Fruit fly (Drosophila melanogaster) whole organism, embryonic: Measurements from ENCODE around the gene CG3634.

Experiments used
- Abd-B ChIP-seq: fragments of 200-800 bp; sonication (Bioruptor generic); optimal IDR thresholded peaks from 2 replicates; lab custom pipeline; 2018; ENCODE audit warnings: missing biosample characterization, mild to moderate bottlenecking, missing genetic modification characterization, moderate library complexity
- Antp ChIP-seq: fragments of 200-800 bp; sonication (Bioruptor generic); optimal IDR thresholded peaks from 3 replicates; lab custom pipeline; 2016; ENCODE audit warnings: missing biosample characterization, missing genetic modification characterization
- CG11560 ChIP-seq: fragments of 200-800 bp; sonication (Bioruptor generic); IDR thresholded peaks from 3 replicates; pipeline ENCODE4 v1.3.6; 2022; ENCODE audit warnings: missing biosample characterization, missing genetic modification characterization
- CG11695 ChIP-seq: fragments of 200-800 bp; sonication (Bioruptor generic); IDR thresholded peaks from 3 replicates; pipeline ENCODE4 v1.3.6; 2022; ENCODE audit warnings: missing biosample characterization, missing genetic modification characterization
- CG14441 ChIP-seq: fragments of 200-800 bp; sonication (Bioruptor generic); IDR thresholded peaks from 2 replicates; pipeline ENCODE4 v1.3.6; 2022; ENCODE audit warnings: missing biosample characterization, missing genetic modification characterization
- CG15073 ChIP-seq: fragments of 200-800 bp; sonication (Bioruptor generic); optimal IDR thresholded peaks from 2 replicates; lab custom pipeline; 2016; ENCODE audit warnings: missing biosample characterization, missing genetic modification characterization
- CG1529 ChIP-seq: fragments of 200-800 bp; sonication (Bioruptor generic); optimal IDR thresholded peaks from 3 replicates; lab custom pipeline; 2018; ENCODE audit warnings: missing biosample characterization, missing genetic modification characterization
- CG15601 ChIP-seq: fragments of 200-800 bp; sonication (Bioruptor generic); optimal IDR thresholded peaks from 3 replicates; lab custom pipeline; 2019; ENCODE audit warnings: missing biosample characterization, mild to moderate bottlenecking, missing genetic modification characterization, moderate library complexity
- CG17328 ChIP-seq: fragments of 200-800 bp; sonication (Bioruptor generic); IDR thresholded peaks from 2 replicates; pipeline ENCODE4 v1.3.6; 2022; ENCODE audit warnings: missing biosample characterization, missing genetic modification characterization
- CG2199 ChIP-seq: fragments of 200-800 bp; sonication (Bioruptor generic); IDR thresholded peaks from 3 replicates; pipeline ENCODE4 v1.3.6; 2022; ENCODE audit warnings: missing biosample characterization, missing genetic modification characterization
- CG34224 ChIP-seq: fragments of 200-800 bp; sonication (Bioruptor generic); IDR thresholded peaks from 3 replicates; pipeline ENCODE4 v1.3.6; 2022; ENCODE audit warnings: missing biosample characterization, missing genetic modification characterization; ENCODE audit not compliant: partially characterized antibody
- CG43689 ChIP-seq: fragments of 200-800 bp; sonication (Bioruptor generic); IDR thresholded peaks from 2 replicates; pipeline ENCODE4 v1.3.6; 2022; ENCODE audit warnings: missing biosample characterization, missing genetic modification characterization
- CG4424 ChIP-seq: fragments of 200-800 bp; sonication (Bioruptor generic); optimal IDR thresholded peaks from 3 replicates; lab custom pipeline; 2016; ENCODE audit warnings: missing biosample characterization, missing genetic modification characterization
- CG6254 ChIP-seq: fragments of 200-800 bp; sonication (Bioruptor generic); optimal IDR thresholded peaks from 3 replicates; lab custom pipeline; 2017; ENCODE audit warnings: mild to moderate bottlenecking, missing biosample characterization, missing genetic modification reagents, missing genetic modification characterization
- CG6272 ChIP-seq: fragments of 200-800 bp; sonication (Bioruptor generic); IDR thresholded peaks from 2 replicates; pipeline ENCODE4 v1.3.6; 2022; ENCODE audit warnings: missing biosample characterization, missing genetic modification characterization
- CG6683 ChIP-seq: fragments of 200-800 bp; sonication (Bioruptor generic); optimal IDR thresholded peaks from 2 replicates; lab custom pipeline; 2017; ENCODE audit warnings: missing biosample characterization, mild to moderate bottlenecking, missing genetic modification characterization, missing genetic modification reagents
- CG8089 ChIP-seq: fragments of 200-800 bp; sonication (Bioruptor generic); optimal IDR thresholded peaks from 3 replicates; lab custom pipeline; 2016; ENCODE audit warnings: missing biosample characterization, missing genetic modification characterization
- CTCF ChIP-seq: fragments of 200-800 bp; sonication (Bioruptor generic); optimal IDR thresholded peaks from 2 replicates; lab custom pipeline; 2017; ENCODE audit warnings: missing biosample characterization, mild to moderate bottlenecking, missing genetic modification characterization, moderate library complexity
- D ChIP-seq, 2 experiments: fragments of 200-800 bp in 1 of 2; fragments of >200 bp in 1 of 2; sonication (Bioruptor generic) in 1 of 2; optimal IDR thresholded peaks; 2 replicates in 1 of 2; 3 replicates in 1 of 2; lab custom pipeline; 2017; ENCODE audit warnings: mild to moderate bottlenecking in 1 of 2, missing biosample characterization in 1 of 2, missing genetic modification characterization in 1 of 2, missing genetic modification reagents in 1 of 2
- Doc2 ChIP-seq: fragments of 200-800 bp; sonication (Bioruptor generic); IDR thresholded peaks from 2 replicates; pipeline ENCODE4 v1.3.6; 2022; ENCODE audit warnings: missing biosample characterization, missing genetic modification characterization
- Drgx ChIP-seq: fragments of 200-800 bp; sonication (Bioruptor generic); IDR thresholded peaks from 2 replicates; pipeline ENCODE4 v1.3.6; 2022; ENCODE audit warnings: missing biosample characterization, missing genetic modification characterization
- Elba2 ChIP-seq: fragments of 200-800 bp; sonication (Bioruptor generic); optimal IDR thresholded peaks from 3 replicates; lab custom pipeline; 2016; ENCODE audit warnings: missing biosample characterization, missing genetic modification characterization
- Gug ChIP-seq: fragments of 200-800 bp; sonication (Bioruptor generic); IDR thresholded peaks from 4 replicates; pipeline ENCODE4 v1.3.6; 2022; ENCODE audit warnings: missing biosample characterization, missing genetic modification characterization
- HmgD ChIP-seq: fragments of 200-800 bp; sonication (Bioruptor generic); optimal IDR thresholded peaks from 3 replicates; lab custom pipeline; 2016; ENCODE audit warnings: missing biosample characterization, missing genetic modification characterization
- Hr39 ChIP-seq: fragments of >200 bp; optimal IDR thresholded peaks from 2 replicates; lab custom pipeline; 2017
- Lpt ChIP-seq: fragments of >200 bp; optimal IDR thresholded peaks from 2 replicates; lab custom pipeline; 2018; ENCODE audit warnings: missing biosample characterization, missing genetic modification characterization
- MTF-1 ChIP-seq: fragments of 200-800 bp; sonication (Bioruptor generic); optimal IDR thresholded peaks from 2 replicates; lab custom pipeline; 2018; ENCODE audit warnings: missing biosample characterization, mild to moderate bottlenecking, missing genetic modification characterization, borderline replicate concordance
- Mrtf ChIP-seq: fragments of 200-800 bp; sonication (Bioruptor generic); IDR thresholded peaks from 3 replicates; pipeline ENCODE4 v1.3.6; 2022; ENCODE audit warnings: missing biosample characterization, missing genetic modification characterization
- Myb ChIP-seq: fragments of 200-800 bp; sonication (Bioruptor generic); optimal IDR thresholded peaks from 2 replicates; lab custom pipeline; 2016; ENCODE audit warnings: missing biosample characterization, missing genetic modification characterization
- PHDP ChIP-seq: fragments of 200-800 bp; sonication (Bioruptor generic); optimal IDR thresholded peaks from 3 replicates; lab custom pipeline; 2018; ENCODE audit warnings: missing biosample characterization, mild to moderate bottlenecking, missing genetic modification characterization, moderate library complexity
- Rfx ChIP-seq: fragments of 200-800 bp; sonication (Bioruptor generic); IDR thresholded peaks from 2 replicates; pipeline ENCODE4 v1.3.6; 2022; ENCODE audit warnings: missing biosample characterization, missing genetic modification characterization
- Scr ChIP-seq: fragments of 200-800 bp; sonication (Bioruptor generic); IDR thresholded peaks from 2 replicates; pipeline ENCODE4 v1.3.6; 2022; ENCODE audit warnings: missing biosample characterization, missing genetic modification characterization; ENCODE audit not compliant: partially characterized antibody
- Sox102F ChIP-seq: fragments of 200-800 bp; sonication (Bioruptor generic); optimal IDR thresholded peaks from 2 replicates; lab custom pipeline; 2018; ENCODE audit warnings: missing biosample characterization, mild to moderate bottlenecking, missing genetic modification characterization, moderate library complexity
- abd-A ChIP-seq: fragments of 200-800 bp; sonication (Bioruptor generic); optimal IDR thresholded peaks from 3 replicates; lab custom pipeline; 2019; ENCODE audit warnings: missing biosample characterization, mild to moderate bottlenecking, missing genetic modification characterization, moderate library complexity
- amos ChIP-seq: fragments of 200-800 bp; sonication (Bioruptor generic); IDR thresholded peaks from 2 replicates; pipeline ENCODE4 v1.3.6; 2022; ENCODE audit warnings: missing biosample characterization, missing genetic modification characterization; ENCODE audit not compliant: partially characterized antibody
- chm ChIP-seq: fragments of 200-800 bp; sonication (Bioruptor generic); IDR thresholded peaks from 2 replicates; pipeline ENCODE4 v1.3.6; 2022; ENCODE audit warnings: missing biosample characterization, missing genetic modification characterization
- corto ChIP-seq: fragments of 200-800 bp; sonication (Bioruptor generic); optimal IDR thresholded peaks from 2 replicates; lab custom pipeline; 2016; ENCODE audit warnings: missing biosample characterization, mild to moderate bottlenecking, missing genetic modification characterization, moderate library complexity
- dm ChIP-seq: fragments of 200-800 bp; sonication (Bioruptor generic); optimal IDR thresholded peaks from 3 replicates; lab custom pipeline; 2016; ENCODE audit warnings: missing biosample characterization, missing genetic modification characterization
- emc ChIP-seq: fragments of 200-800 bp; sonication (Bioruptor generic); optimal IDR thresholded peaks from 2 replicates; lab custom pipeline; 2016; ENCODE audit warnings: missing biosample characterization, missing genetic modification characterization
- jing ChIP-seq: fragments of 200-800 bp; sonication (Bioruptor generic); optimal IDR thresholded peaks from 2 replicates; lab custom pipeline; 2018; ENCODE audit warnings: missing biosample characterization, mild to moderate bottlenecking, missing genetic modification characterization
- kay ChIP-seq: fragments of 200-800 bp; sonication (Bioruptor generic); optimal IDR thresholded peaks from 2 replicates; lab custom pipeline; 2016; ENCODE audit warnings: missing biosample characterization, missing genetic modification characterization
- ken ChIP-seq: fragments of 200-800 bp; sonication (Bioruptor generic); IDR thresholded peaks from 3 replicates; pipeline ENCODE4 v1.3.6; 2022; ENCODE audit warnings: missing biosample characterization, missing genetic modification characterization
- luna ChIP-seq: fragments of 200-800 bp; sonication (Bioruptor generic); optimal IDR thresholded peaks from 2 replicates; lab custom pipeline; 2016; ENCODE audit warnings: missing biosample characterization, missing genetic modification characterization
- nerfin-2 ChIP-seq: fragments of 200-800 bp; sonication (Bioruptor generic); IDR thresholded peaks from 2 replicates; pipeline ENCODE4 v1.3.6; 2022; ENCODE audit warnings: missing biosample characterization, missing genetic modification characterization; ENCODE audit not compliant: partially characterized antibody
- pum ChIP-seq: fragments of 200-800 bp; sonication (Bioruptor generic); optimal IDR thresholded peaks from 2 replicates; lab custom pipeline; 2016; ENCODE audit warnings: missing biosample characterization, missing genetic modification characterization
- schlank ChIP-seq: fragments of 200-800 bp; sonication (Bioruptor generic); optimal IDR thresholded peaks from 2 replicates; lab custom pipeline; 2018; ENCODE audit warnings: missing biosample characterization, mild to moderate bottlenecking, missing genetic modification characterization
- ssp ChIP-seq: fragments of 200-800 bp; sonication (Bioruptor generic); IDR thresholded peaks from 2 replicates; pipeline ENCODE4 v1.3.6; 2022; ENCODE audit warnings: missing biosample characterization, missing genetic modification characterization
- stwl ChIP-seq: fragments of 200-800 bp; sonication (Bioruptor generic); optimal IDR thresholded peaks from 3 replicates; lab custom pipeline; 2018; ENCODE audit warnings: missing biosample characterization, mild to moderate bottlenecking, missing genetic modification characterization, moderate library complexity
- sug ChIP-seq: fragments of 200-800 bp; optimal IDR thresholded peaks from 2 replicates; lab custom pipeline; 2019; ENCODE audit warnings: missing biosample characterization, mild to moderate bottlenecking, missing genetic modification characterization, moderate library complexity
- zfh1 ChIP-seq: fragments of 200-800 bp; sonication (Bioruptor generic); IDR thresholded peaks from 3 replicates; pipeline ENCODE4 v1.3.6; 2022; ENCODE audit warnings: missing biosample characterization, missing genetic modification characterization
- zfh2 ChIP-seq: fragments of 200-800 bp; sonication (Bioruptor generic); optimal IDR thresholded peaks from 2 replicates; lab custom pipeline; 2016; ENCODE audit warnings: missing biosample characterization, missing genetic modification characterization

Gene CG3634

DNA sequence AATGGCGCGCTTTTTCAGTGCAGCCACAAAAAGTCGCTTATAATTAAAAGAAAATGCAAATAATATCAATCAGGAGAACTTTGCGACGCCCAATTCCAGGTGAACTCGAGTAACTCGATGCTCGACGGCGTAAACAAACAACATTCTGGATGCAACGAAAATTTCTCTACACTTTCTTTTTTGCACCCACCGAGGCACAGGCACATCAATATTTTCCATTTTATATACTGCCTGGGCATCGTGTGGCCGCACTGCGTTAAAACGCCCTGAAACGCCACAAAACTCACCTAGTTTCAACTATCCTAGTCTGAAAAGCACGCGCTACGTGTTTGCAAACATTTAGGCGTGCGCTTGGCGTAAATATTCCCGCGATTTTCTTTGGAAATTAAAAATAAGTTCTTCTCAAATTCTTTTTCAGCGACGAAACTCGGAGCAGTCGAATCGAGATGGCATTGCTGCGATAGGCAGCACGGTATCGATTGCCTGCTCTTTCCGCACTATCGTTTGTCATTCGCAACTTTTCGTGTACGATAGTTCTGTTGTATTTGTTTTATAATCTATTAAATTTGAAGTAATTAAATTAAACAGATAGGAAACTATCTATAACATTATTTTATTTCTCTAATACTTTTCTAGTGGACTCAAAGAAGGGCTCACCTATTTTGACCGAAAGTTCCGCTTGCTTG is 23.2 kb downstream of the CG3634 start, which contains the start of gene Pcif1 (continued):
- TF ChIP-seq CG8089 (GFP tag; lab: Kevin White, UChicago) (no peak), Gug (GFP tag; lab: Robert Waterston, UW) (peak; percentile 63; the same call in 2 of the 4 replicates), amos (GFP tag; lab: Robert Waterston, UW) (peak; percentile 100), Rfx (GFP tag; lab: Robert Waterston, UW) (peak; percentile 54), CTCF (peak; percentile 31), MTF-1 (no peak), HmgD (peak; percentile 22), Elba2 (no peak), Sox102F (GFP tag; lab: Kevin White, UChicago) (no peak), D (optimal IDR thresholded peaks at IDR 0.05; lab: Kevin White, UChicago) (no peak), D (GFP tag; optimal IDR thresholded peaks at IDR 0.05; lab: Kevin White, UChicago) (no peak), CG11560 (no peak), Antp (GFP tag; lab: Kevin White, UChicago) (no peak), chm (peak; percentile 37; the same call in 1 of the 2 replicates), corto (GFP tag; lab: Kevin White, UChicago) (peak; percentile 73), CG14441 (GFP tag; lab: Robert Waterston, UW) (peak; percentile 28; the same call in 1 of the 2 replicates), CG17328 (GFP tag; lab: Robert Waterston, UW) (no peak), zfh1 (GFP tag; lab: Robert Waterston, UW) (peak; percentile 53; the same call in 2 of the 3 replicates), Drgx (GFP tag; lab: Robert Waterston, UW) (no peak), CG2199 (GFP tag; lab: Robert Waterston, UW) (no peak), PHDP (tag; lab: Kevin White, UChicago) (no peak), CG43689 (GFP tag; lab: Robert Waterston, UW) (no peak), Mrtf (GFP tag; lab: Robert Waterston, UW) (no peak), ssp (GFP tag; lab: Robert Waterston, UW) (no peak), sug (tag; lab: Kevin White, UChicago) (peak; percentile 37), Lpt (GFP tag; lab: Kevin White, UChicago) (no peak), nerfin-2 (GFP tag; lab: Robert Waterston, UW) (peak; percentile 98), CG1529 (GFP tag; lab: Kevin White, UChicago) (no peak), CG11695 (GFP tag; lab: Robert Waterston, UW) (no peak), CG4424 (GFP tag; lab: Kevin White, UChicago) (peak; percentile 26), CG15073 (GFP tag; lab: Kevin White, UChicago) (no peak), CG15601 (tag; lab: Kevin White, UChicago) (peak; percentile 51), CG34224 (GFP tag; lab: Robert Waterston, UW) (peak; percentile 99), pum (GFP tag; lab: Kevin White, UChicago) (no peak), stwl (tag; lab: Kevin White, UChicago) (peak; percentile 62), luna (GFP tag; lab: Kevin White, UChicago) (no peak), kay (GFP tag; lab: Kevin White, UChicago) (no peak), ken (GFP tag; lab: Robert Waterston, UW) (no peak), CG6272 (GFP tag; lab: Robert Waterston, UW) (peak; percentile 62), schlank (tag; lab: Kevin White, UChicago) (peak; percentile 1), Hr39 (lab: Kevin White, UChicago) (no peak), Myb (GFP tag; lab: Kevin White, UChicago) (no peak), Scr (GFP tag; lab: Robert Waterston, UW) (peak; percentile 99), dm (no peak), abd-A (tag; lab: Kevin White, UChicago) (no peak), CG6683 (no peak), zfh2 (GFP tag; lab: Kevin White, UChicago) (no peak), Abd-B (GFP tag; lab: Kevin White, UChicago) (no peak), jing (GFP tag; lab: Kevin White, UChicago) (no peak), CG6254 (GFP tag; lab: Kevin White, UChicago) (no peak), emc (GFP tag; lab: Kevin White, UChicago) (no peak), Doc2 (GFP tag; lab: Robert Waterston, UW) (no peak)
